Fruit fly (Drosophila melanogaster) whole organism: Measurements from ENCODE around the gene sws.

Source experiments
- EcR ChIP-seq, 2 experiments: fragments of >200 bp; optimal IDR thresholded peaks; 2 replicates each; lab custom pipeline; 2017; ENCODE audit warnings: missing biosample characterization in 2 of 2, missing genetic modification characterization in 2 of 2, missing genetic modification reagents in 2 of 2
- pan ChIP-seq: fragments of >200 bp; optimal IDR thresholded peaks from 2 replicates; lab custom pipeline; 2017
- psq ChIP-seq: fragments of >200 bp; optimal IDR thresholded peaks from 2 replicates; lab custom pipeline; 2017
- usp ChIP-seq: fragments of >200 bp; optimal IDR thresholded peaks from 2 replicates; lab custom pipeline; 2017; ENCODE audit warnings: missing biosample characterization, missing genetic modification characterization, mixed read lengths

DNA sequence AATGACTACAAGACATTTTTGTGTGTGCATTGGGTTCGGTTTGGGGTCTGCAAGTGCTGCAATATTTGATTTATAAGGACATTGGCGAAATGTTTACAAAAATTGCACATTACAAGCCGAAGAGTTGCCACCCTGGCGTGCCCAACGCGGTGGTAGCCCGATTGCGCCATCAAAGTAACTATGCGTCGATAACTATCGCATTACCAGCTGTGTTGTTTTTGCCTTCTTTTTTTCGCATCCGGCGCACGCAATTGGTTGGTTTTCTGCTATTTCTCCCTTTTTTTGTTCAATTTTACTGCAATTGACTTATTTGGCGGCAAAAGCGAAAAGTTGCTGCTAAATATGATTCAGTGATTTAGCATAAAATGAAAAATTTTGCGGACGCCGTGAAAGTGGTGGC, 33.4 kb downstream of the sws start, which contains the start of gene RpS14b:
- no peak for TF ChIP-seq usp (GFP tag; lab: Kevin White, UChicago)
- no peak for TF ChIP-seq psq (lab: Kevin White, UChicago)
- TF ChIP-seq pan (lab: Kevin White, UChicago), result no peak
- no peak for TF ChIP-seq EcR (GFP tag; optimal IDR thresholded peaks at IDR 0.05; lab: Kevin White, UChicago)
